Worm (Caenorhabditis elegans) whole organism, L4 larva: ENCODE measurements around the gene C52G5.2.

Source experiments
- D1046.2 ChIP-seq: fragments of 200-800 bp; sonication (Bioruptor generic); IDR thresholded peaks from 2 replicates; pipeline ENCODE4 v1.3.6; 2022; ENCODE audit warnings: missing genetic modification characterization, missing compliant biosample characterization
- F10B5.3 ChIP-seq: sonication (generic microtip); optimal IDR thresholded peaks from 2 replicates; lab custom pipeline; 2016; ENCODE audit warnings: mild to moderate bottlenecking, missing genetic modification characterization, missing compliant biosample characterization
- F26F4.8 ChIP-seq: fragments of 200-800 bp; sonication (Bioruptor generic); conservative IDR thresholded peaks from 2 replicates; pipeline ENCODE4 v1.3.6; 2022; ENCODE audit warnings: missing genetic modification characterization, missing compliant biosample characterization
- F49E8.2 ChIP-seq: sonication (generic microtip); optimal IDR thresholded peaks from 2 replicates; lab custom pipeline; 2016; ENCODE audit warnings: missing compliant biosample characterization, mild to moderate bottlenecking, missing genetic modification characterization, borderline replicate concordance
- aha-1 ChIP-seq: fragments of 150-350 bp; peaks from one replicate; lab custom pipeline; 2014; ENCODE audit warnings: missing biosample characterization, missing genetic modification characterization
- ceh-20 ChIP-seq: fragments of 200-800 bp; sonication (Bioruptor generic); IDR thresholded peaks from 2 replicates; pipeline ENCODE4 v1.3.6; 2022; ENCODE audit warnings: missing genetic modification reagents, missing genetic modification characterization, missing compliant biosample characterization
- ceh-32 ChIP-seq: sonication (generic microtip); optimal IDR thresholded peaks from 2 replicates; lab custom pipeline; 2016; ENCODE audit warnings: mild to moderate bottlenecking, missing genetic modification characterization, missing compliant biosample characterization; ENCODE audit not compliant: poor library complexity
- ceh-44 ChIP-seq: fragments of 200-800 bp; sonication (Bioruptor generic); IDR thresholded peaks from 2 replicates; pipeline ENCODE4 v1.3.6; 2022; ENCODE audit warnings: missing genetic modification reagents, missing genetic modification characterization, missing compliant biosample characterization
- ces-1 ChIP-seq: fragments of 150-350 bp; sonication (generic microtip); optimal IDR thresholded peaks from 4 replicates; lab custom pipeline; 2014; ENCODE audit warnings: missing biosample characterization, missing genetic modification reagents, missing genetic modification characterization
- ctbp-1 ChIP-seq: fragments of 200-800 bp; sonication (Bioruptor generic); IDR thresholded peaks from 2 replicates; pipeline ENCODE4 v1.3.6; 2022; ENCODE audit warnings: missing genetic modification reagents, missing genetic modification characterization, missing compliant biosample characterization
- daf-12 ChIP-seq: fragments of 150-350 bp; optimal IDR thresholded peaks from 2 replicates; lab custom pipeline; 2014; ENCODE audit warnings: missing biosample characterization, missing genetic modification reagents, missing genetic modification characterization
- dmd-9 ChIP-seq: fragments of 200-800 bp; sonication (Bioruptor generic); IDR thresholded peaks from 2 replicates; pipeline ENCODE4 v1.3.6; 2022; ENCODE audit warnings: missing genetic modification reagents, missing genetic modification characterization, missing compliant biosample characterization
- dpl-1 ChIP-seq: fragments of 150-350 bp; optimal IDR thresholded peaks from 2 replicates; lab custom pipeline; 2014; ENCODE audit warnings: missing biosample characterization, missing genetic modification reagents, missing genetic modification characterization
- dve-1 ChIP-seq: sonication (generic microtip); optimal IDR thresholded peaks from 2 replicates; lab custom pipeline; 2017; ENCODE audit warnings: antibody characterized with exemption, mild to moderate bottlenecking, missing genetic modification characterization, missing compliant biosample characterization; ENCODE audit not compliant: insufficient read depth
- egl-27 ChIP-seq: sonication (generic microtip); optimal IDR thresholded peaks from 3 replicates; lab custom pipeline; 2017; ENCODE audit warnings: missing biosample characterization, missing genetic modification reagents, missing genetic modification characterization
- fkh-10 ChIP-seq: fragments of 150-350 bp; optimal IDR thresholded peaks from 2 replicates; lab custom pipeline; 2014; ENCODE audit warnings: missing biosample characterization, missing genetic modification reagents, missing genetic modification characterization
- hlh-11 ChIP-seq: fragments of 200-800 bp; sonication (Bioruptor generic); optimal IDR thresholded peaks from 2 replicates; lab custom pipeline; 2018; ENCODE audit warnings: mild to moderate bottlenecking, missing genetic modification characterization, missing compliant biosample characterization
- hlh-30 ChIP-seq: sonication (generic microtip); optimal IDR thresholded peaks from 2 replicates; lab custom pipeline; 2017; ENCODE audit warnings: antibody characterized with exemption, mild to moderate bottlenecking, missing genetic modification characterization, missing compliant biosample characterization; ENCODE audit not compliant: insufficient read depth
- jun-1 ChIP-seq: fragments of 150-350 bp; optimal IDR thresholded peaks from 2 replicates; lab custom pipeline; 2014; ENCODE audit warnings: missing biosample characterization, missing genetic modification reagents, missing genetic modification characterization
- lin-13 ChIP-seq: fragments of 150-350 bp; optimal IDR thresholded peaks from 2 replicates; lab custom pipeline; 2014; ENCODE audit warnings: missing biosample characterization, missing genetic modification reagents, missing genetic modification characterization
- lin-38 ChIP-seq: fragments of 200-800 bp; sonication (Bioruptor generic); IDR thresholded peaks from 2 replicates; pipeline ENCODE4 v1.3.6; 2022; ENCODE audit warnings: missing genetic modification reagents, missing genetic modification characterization, missing compliant biosample characterization
- lin-39 ChIP-seq: fragments of 150-350 bp; optimal IDR thresholded peaks from 2 replicates; lab custom pipeline; 2014; ENCODE audit warnings: missing biosample characterization, missing genetic modification reagents, missing genetic modification characterization
- lsy-2 ChIP-seq, 2 experiments: fragments of 150-350 bp in 1 of 2; sonication (generic microtip) in 1 of 2; optimal IDR thresholded peaks; 2 replicates each; lab custom pipeline; 2014 to 2017; ENCODE audit warnings: missing biosample characterization in 2 of 2, missing genetic modification characterization in 2 of 2
- madf-9 ChIP-seq: fragments of 200-800 bp; sonication (Bioruptor generic); conservative IDR thresholded peaks from 2 replicates; pipeline ENCODE4 v1.3.6; 2022; ENCODE audit warnings: missing genetic modification reagents, missing genetic modification characterization, missing compliant biosample characterization
- mdl-1 ChIP-seq, 2 experiments: fragments of 150-350 bp in 1 of 2; sonication (generic microtip) in 1 of 2; optimal IDR thresholded peaks; 2 replicates each; lab custom pipeline; 2014 to 2017; ENCODE audit warnings: missing biosample characterization in 2 of 2, missing genetic modification characterization in 2 of 2
- mdt-29 ChIP-seq: fragments of 200-800 bp; sonication (Bioruptor generic); IDR thresholded peaks from 2 replicates; pipeline ENCODE4 v1.3.6; 2022; ENCODE audit warnings: missing genetic modification reagents, missing genetic modification characterization, missing compliant biosample characterization
- mep-1 ChIP-seq: fragments of 150-350 bp; sonication (generic microtip); optimal IDR thresholded peaks from 3 replicates; lab custom pipeline; 2014; ENCODE audit warnings: missing biosample characterization, missing genetic modification characterization
- mxl-3 ChIP-seq: fragments of 200-800 bp; sonication (Bioruptor generic); optimal IDR thresholded peaks from 2 replicates; lab custom pipeline; 2018; ENCODE audit warnings: mild to moderate bottlenecking, missing genetic modification characterization, missing compliant biosample characterization
- nhr-102 ChIP-seq: sonication (generic microtip); optimal IDR thresholded peaks from 2 replicates; lab custom pipeline; 2016; ENCODE audit warnings: mild to moderate bottlenecking, missing genetic modification characterization, moderate library complexity, missing compliant biosample characterization
- nhr-11 ChIP-seq: fragments of 150-350 bp; optimal IDR thresholded peaks from 2 replicates; lab custom pipeline; 2014; ENCODE audit warnings: missing biosample characterization, missing genetic modification characterization
- nhr-237 ChIP-seq: sonication (generic microtip); optimal IDR thresholded peaks from 2 replicates; lab custom pipeline; 2017; ENCODE audit warnings: missing biosample characterization, missing genetic modification characterization
- nhr-25 ChIP-seq: sonication (generic microtip); optimal IDR thresholded peaks from 2 replicates; lab custom pipeline; 2017; ENCODE audit warnings: missing genetic modification characterization, mild to moderate bottlenecking, missing compliant biosample characterization, antibody characterized with exemption, moderate library complexity, borderline replicate concordance; ENCODE audit not compliant: insufficient read depth
- nhr-42 ChIP-seq: fragments of 200-800 bp; sonication (Bioruptor generic); IDR thresholded peaks from 2 replicates; pipeline ENCODE4 v1.3.6; 2022; ENCODE audit warnings: missing genetic modification characterization, missing compliant biosample characterization
- nhr-48 ChIP-seq: sonication (generic microtip); optimal IDR thresholded peaks from 2 replicates; lab custom pipeline; 2016; ENCODE audit warnings: mild to moderate bottlenecking, missing genetic modification characterization, missing compliant biosample characterization
- nhr-6 ChIP-seq: fragments of 150-350 bp; optimal IDR thresholded peaks from 2 replicates; lab custom pipeline; 2014; ENCODE audit warnings: missing biosample characterization, missing genetic modification characterization
- nhr-77 ChIP-seq: fragments of 150-350 bp; optimal IDR thresholded peaks from 2 replicates; lab custom pipeline; 2014; ENCODE audit warnings: missing biosample characterization, missing genetic modification characterization
- pqm-1 ChIP-seq: sonication (generic microtip); optimal IDR thresholded peaks from 2 replicates; lab custom pipeline; 2017; ENCODE audit warnings: missing biosample characterization, missing genetic modification characterization
- rbr-2 ChIP-seq: sonication (generic microtip); optimal IDR thresholded peaks from 2 replicates; lab custom pipeline; 2016; ENCODE audit warnings: missing genotype, missing genetic modification characterization, missing compliant biosample characterization
- spr-1 ChIP-seq: sonication (generic microtip); optimal IDR thresholded peaks from 2 replicates; lab custom pipeline; 2016; ENCODE audit warnings: mild to moderate bottlenecking, missing genetic modification characterization, missing compliant biosample characterization
- tra-1 ChIP-seq: fragments of 200-800 bp; sonication (Bioruptor generic); IDR thresholded peaks from 2 replicates; pipeline ENCODE4 v1.3.6; 2022; ENCODE audit warnings: missing genetic modification reagents, missing genetic modification characterization, missing compliant biosample characterization
- unc-39 ChIP-seq: sonication (generic microtip); optimal IDR thresholded peaks from 2 replicates; lab custom pipeline; 2017; ENCODE audit warnings: missing biosample characterization, missing genetic modification characterization
- vab-7 ChIP-seq: fragments of 200-800 bp; sonication (Bioruptor generic); IDR thresholded peaks from 2 replicates; pipeline ENCODE4 v1.3.6; 2022; ENCODE audit warnings: missing genetic modification reagents, missing genetic modification characterization, missing compliant biosample characterization
- zag-1 ChIP-seq: fragments of 150-350 bp; optimal IDR thresholded peaks from 2 replicates; lab custom pipeline; 2014; ENCODE audit warnings: missing biosample characterization, missing genetic modification characterization
- zfp-2 ChIP-seq: sonication (generic microtip); optimal IDR thresholded peaks from 2 replicates; lab custom pipeline; 2016; ENCODE audit warnings: mild to moderate bottlenecking, missing genetic modification characterization, missing compliant biosample characterization
- zip-2 ChIP-seq: fragments of 150-350 bp; optimal IDR thresholded peaks from 2 replicates; lab custom pipeline; 2014; ENCODE audit warnings: missing biosample characterization, missing genetic modification characterization
- ztf-7 ChIP-seq: fragments of 150-350 bp; optimal IDR thresholded peaks from 2 replicates; lab custom pipeline; 2014; ENCODE audit warnings: missing biosample characterization, missing genetic modification characterization

Gene C52G5.2

DNA sequence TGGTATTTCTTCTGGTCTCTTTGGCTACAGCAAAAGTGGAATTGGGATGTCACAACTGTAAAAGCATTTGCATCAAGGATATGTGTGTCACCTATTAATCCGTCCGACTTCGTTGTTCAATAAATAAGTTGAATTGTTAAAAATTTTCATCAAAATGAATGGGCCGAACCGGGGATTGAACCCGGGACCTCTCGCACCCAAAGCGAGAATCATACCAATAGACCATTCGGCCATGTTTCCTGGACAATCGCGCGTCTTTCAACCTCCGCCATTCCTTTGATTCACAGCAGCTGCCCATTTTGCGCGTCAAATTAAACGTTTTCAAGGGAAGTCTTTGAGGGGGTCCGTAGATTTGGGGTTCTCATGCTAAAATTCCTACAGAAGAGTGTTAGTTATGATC, 11.6 kb downstream of the C52G5.2 start (continued):
- TF ChIP-seq mdl-1 (tag; optimal IDR thresholded peaks at IDR 0.05; lab: Kevin White, UChicago) = no peak

DNA sequence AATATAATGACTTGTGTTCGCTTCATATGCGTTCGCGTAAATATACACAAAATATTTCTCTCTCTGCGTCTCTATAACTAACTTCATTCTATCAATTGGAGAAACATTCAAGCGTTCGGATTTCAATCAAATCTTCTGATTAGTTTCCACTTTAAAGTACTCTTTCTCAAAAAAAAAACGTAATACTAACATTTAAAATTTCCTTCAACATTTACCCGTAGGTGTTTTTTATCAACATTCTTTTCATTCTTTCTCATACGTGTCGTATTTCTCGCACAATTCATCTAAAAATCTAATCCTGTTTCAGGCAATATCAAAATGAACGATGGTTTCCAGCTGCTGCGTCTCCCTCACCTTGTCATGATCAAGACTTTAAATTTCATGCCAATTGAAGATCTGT, 14.6 kb downstream of the C52G5.2 start, which contains the start of gene T14G8.2:
T14G8.2 (plus strand) TSS at position 301 of the 400 bp plus-strand sequence.
- TF ChIP-seq ctbp-1 (GFP tag; lab: Robert Waterston, UW) (no peak), ztf-7 (tag; lab: Kevin White, UChicago) (no peak), F26F4.8 (GFP tag; lab: Robert Waterston, UW) (no peak), lin-13 (GFP tag; lab: Kevin White, UChicago) (no peak), mdt-29 (GFP tag; lab: Robert Waterston, UW) (no peak), hlh-30 (tag; lab: Kevin White, UChicago) (no peak), egl-27 (tag; lab: Kevin White, UChicago) (no peak), lin-39 (tag; lab: Kevin White, UChicago) (no peak), zag-1 (tag; lab: Kevin White, UChicago) (no peak), ceh-20 (GFP tag; lab: Robert Waterston, UW) (no peak)

DNA sequence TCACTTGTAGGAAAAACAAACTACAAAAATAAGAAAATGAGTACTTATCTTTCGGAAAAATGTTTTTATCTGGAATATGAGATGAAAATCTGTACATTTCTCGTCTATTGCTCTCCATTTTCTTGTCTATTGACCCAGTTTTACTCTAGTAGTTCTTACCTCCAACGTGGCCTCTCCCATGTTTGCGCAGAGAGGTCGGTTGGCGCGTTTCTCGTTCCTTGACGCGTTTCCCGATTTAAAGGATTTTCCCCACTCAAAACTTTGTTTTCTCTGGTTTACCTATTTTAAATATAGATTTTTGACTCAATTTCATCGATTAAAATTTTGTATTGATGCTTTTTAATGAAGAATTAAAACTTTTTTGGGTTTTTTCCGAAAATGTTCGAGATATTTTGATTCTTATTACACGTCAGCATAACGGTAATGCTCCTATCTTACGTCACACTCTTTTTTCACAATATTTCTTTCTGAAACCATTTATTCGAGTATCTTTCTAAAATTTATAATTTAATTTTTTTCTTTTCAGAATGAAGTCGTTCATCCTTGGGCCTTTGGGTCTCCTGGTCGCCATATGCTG, 17.7 kb downstream of the C52G5.2 start, which contains the start of gene T14G8.3:
T14G8.3 (plus strand) TSS at position 527 of the 577 bp plus-strand sequence.
- TF ChIP-seq tra-1 (GFP tag; lab: Robert Waterston, UW) (no peak), ctbp-1 (GFP tag; lab: Robert Waterston, UW) (no peak), vab-7 (no peak), hlh-11 (tag; lab: Kevin White, UChicago) (peak; percentile 68), nhr-237 (no peak), dmd-9 (GFP tag; lab: Robert Waterston, UW) (no peak), F49E8.2 (tag; lab: Kevin White, UChicago) (no peak), dve-1 (peak; percentile 69), lin-39 (tag; lab: Kevin White, UChicago) (no peak), hlh-30 (tag; lab: Kevin White, UChicago) (peak; percentile 39), ceh-32 (tag; lab: Kevin White, UChicago) (no peak), dpl-1 (GFP tag; lab: Kevin White, UChicago) (peak; percentile 49), lsy-2 (tag; optimal IDR thresholded peaks at IDR 0.05; lab: Kevin White, UChicago) (peak in 1 of 2 experiments; percentile 75), pqm-1 (peak; percentile 7), daf-12 (tag; lab: Kevin White, UChicago) (no peak), D1046.2 (GFP tag; lab: Robert Waterston, UW) (no peak), unc-39 (no peak), nhr-25 (tag; lab: Kevin White, UChicago) (peak; percentile 11), zfp-2 (tag; lab: Kevin White, UChicago) (no peak), egl-27 (tag; lab: Kevin White, UChicago) (no peak), rbr-2 (tag; lab: Kevin White, UChicago) (peak; percentile 44), madf-9 (GFP tag; lab: Robert Waterston, UW) (no peak), nhr-11 (no peak), nhr-48 (tag; lab: Kevin White, UChicago) (no peak), nhr-77 (tag; lab: Kevin White, UChicago) (peak; percentile 52), spr-1 (tag; lab: Kevin White, UChicago) (peak; percentile 6), nhr-6 (tag; lab: Kevin White, UChicago) (peak; percentile 57), lin-38 (GFP tag; lab: Robert Waterston, UW) (no peak), zag-1 (tag; lab: Kevin White, UChicago) (no peak), ceh-44 (GFP tag; lab: Robert Waterston, UW) (no peak), mxl-3 (peak; percentile 19), nhr-42 (GFP tag; lab: Robert Waterston, UW) (no peak), ces-1 (GFP tag; lab: Kevin White, UChicago) (no peak), aha-1 (peak; percentile 77), mep-1 (peak; percentile 83), nhr-102 (tag; lab: Kevin White, UChicago) (peak; percentile 23), fkh-10 (GFP tag; lab: Kevin White, UChicago) (no peak), zip-2 (tag; lab: Kevin White, UChicago) (no peak), F10B5.3 (tag; lab: Kevin White, UChicago) (no peak), jun-1 (tag; lab: Kevin White, UChicago) (no peak)
